Worm (Caenorhabditis elegans): ENCODE results near the gene phb-2.

The phb-2 gene

ce11 chrII:6248503-6248902 is 2.7 kb upstream of the phb-2 start (continued):
- TF ChIP-seq elt-4 (tag; optimal IDR thresholded peaks at IDR 0.05) (no peak), npax-4 (tag; optimal IDR thresholded peaks at IDR 0.05) (peak; percentile 61), unc-3 (GFP tag; conservative IDR thresholded peaks at IDR 0.05) (peak; percentile 73; the same call in 1 of the 2 replicates), unc-3 (tag; optimal IDR thresholded peaks at IDR 0.05) (peak; percentile 50), ceh-24 (tag; optimal IDR thresholded peaks at IDR 0.05) (peak; percentile 64), madf-2 (tag; optimal IDR thresholded peaks at IDR 0.05) (peak; percentile 70), tbx-2 (tag; optimal IDR thresholded peaks at IDR 0.05) (peak; percentile 81), pag-3 (tag; optimal IDR thresholded peaks at IDR 0.05; ENCODE audit: borderline replicate concordance) (no peak), lim-6 (tag; optimal IDR thresholded peaks at IDR 0.05) (peak; percentile 28), odd-2 (tag; optimal IDR thresholded peaks at IDR 0.05) (no peak), lin-11 (tag; optimal IDR thresholded peaks at IDR 0.05) (peak; percentile 73), K09A11.1 (tag; optimal IDR thresholded peaks at IDR 0.05; ENCODE audit: insufficient read depth) (peak; percentile 25), F13H6.1 (tag; optimal IDR thresholded peaks at IDR 0.05) (peak; percentile 40), ceh-30 (tag; optimal IDR thresholded peaks at IDR 0.05) (no peak), tbx-7 (tag; optimal IDR thresholded peaks at IDR 0.05) (no peak), dmd-4 (tag; optimal IDR thresholded peaks at IDR 0.05; ENCODE audit: borderline replicate concordance) (peak; percentile 59), gmeb-2 (tag; optimal IDR thresholded peaks at IDR 0.05) (peak; percentile 45), ttx-3 (tag; optimal IDR thresholded peaks at IDR 0.05) (peak; percentile 42), pros-1 (tag; optimal IDR thresholded peaks at IDR 0.05) (no peak), che-1 (tag; optimal IDR thresholded peaks at IDR 0.05) (peak; percentile 85), hlh-30 (tag; optimal IDR thresholded peaks at IDR 0.05; ENCODE audit: insufficient read depth) (peak; percentile 74), zip-5 (tag; optimal IDR thresholded peaks at IDR 0.05) (peak; percentile 26), ceh-22 (tag; optimal IDR thresholded peaks at IDR 0.05) (no peak), T23F11.4 (GFP tag; optimal IDR thresholded peaks at IDR 0.05) (peak; percentile 78), ztf-16 (tag; optimal IDR thresholded peaks at IDR 0.05) (peak; percentile 81), ceh-18 (tag; optimal IDR thresholded peaks at IDR 0.05) (peak; percentile 70), ahr-1 (tag; optimal IDR thresholded peaks at IDR 0.05) (peak; percentile 68), pqm-1 (tag; optimal IDR thresholded peaks at IDR 0.05) (peak; percentile 20), unc-55 (GFP tag; optimal IDR thresholded peaks at IDR 0.05) (no peak), pat-9 (tag; optimal IDR thresholded peaks at IDR 0.05) (peak; percentile 72), unc-42 (tag; optimal IDR thresholded peaks at IDR 0.05) (peak; percentile 8), unc-86 (tag; optimal IDR thresholded peaks at IDR 0.05) (peak; percentile 48), ceh-48 (tag; optimal IDR thresholded peaks at IDR 0.05) (peak; percentile 61), ceh-45 (GFP tag; IDR thresholded peaks at IDR 0.05) (peak; percentile 60), ceh-14 (tag; optimal IDR thresholded peaks at IDR 0.05) (peak; percentile 24), ets-4 (tag; optimal IDR thresholded peaks at IDR 0.05) (peak; percentile 47), K02D7.2 (tag; optimal IDR thresholded peaks at IDR 0.05) (peak; percentile 70), rnt-1 (tag; optimal IDR thresholded peaks at IDR 0.05) (peak; percentile 42), elt-2 (tag; optimal IDR thresholded peaks at IDR 0.05) (peak; percentile 76), sdc-2 (tag; optimal IDR thresholded peaks at IDR 0.05) (peak; percentile 61), dve-1 (tag; optimal IDR thresholded peaks at IDR 0.05) (peak; percentile 76), hlh-15 (tag; optimal IDR thresholded peaks at IDR 0.05) (peak; percentile 48)

DNA sequence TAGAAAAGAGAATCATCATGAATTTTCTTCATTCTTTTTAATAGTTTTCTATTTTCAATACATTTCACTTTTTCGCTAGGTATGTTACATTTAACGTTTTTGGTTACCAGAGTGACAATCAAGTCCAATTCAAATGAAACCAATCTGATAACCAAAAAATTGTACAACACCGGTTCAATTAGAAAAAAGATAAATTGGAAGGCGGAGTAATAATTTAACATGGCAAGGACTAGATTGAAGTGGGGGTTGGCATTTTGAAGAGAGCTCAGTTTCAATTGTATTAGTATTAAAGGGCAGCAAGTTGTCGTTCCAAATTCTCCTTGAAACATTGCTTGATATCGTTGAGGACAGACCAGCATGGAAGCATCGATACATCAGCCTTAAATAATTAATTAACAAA is 1.5 kb downstream of the phb-2 start:
- no peak for TF ChIP-seq pag-3 (tag; optimal IDR thresholded peaks at IDR 0.05; ENCODE audit: borderline replicate concordance)
- TF ChIP-seq hlh-6 (tag; optimal IDR thresholded peaks at IDR 0.05), result no peak
- no peak for TF ChIP-seq ttx-3 (tag; optimal IDR thresholded peaks at IDR 0.05)
- TF ChIP-seq sdc-2 (tag; optimal IDR thresholded peaks at IDR 0.05), result no peak
- no peak for TF ChIP-seq C38D4.7 (GFP tag; optimal IDR thresholded peaks at IDR 0.05)
- no peak for TF ChIP-seq ceh-24 (tag; optimal IDR thresholded peaks at IDR 0.05)
- no peak for TF ChIP-seq ceh-34 (tag; optimal IDR thresholded peaks at IDR 0.05)
- TF ChIP-seq dmd-4 (tag; optimal IDR thresholded peaks at IDR 0.05; ENCODE audit: borderline replicate concordance), result no peak
- no peak for TF ChIP-seq elt-2 (tag; optimal IDR thresholded peaks at IDR 0.05)
- TF ChIP-seq ahr-1 (tag; optimal IDR thresholded peaks at IDR 0.05), result no peak
- TF ChIP-seq K09A11.1 (tag; optimal IDR thresholded peaks at IDR 0.05; ENCODE audit: insufficient read depth), result no peak
- no peak for TF ChIP-seq C08G9.2 (tag; optimal IDR thresholded peaks at IDR 0.05)
- no peak for TF ChIP-seq ceh-31 (tag; optimal IDR thresholded peaks at IDR 0.05)
- no peak for TF ChIP-seq nfya-1 (tag; optimal IDR thresholded peaks at IDR 0.05)
- TF ChIP-seq pha-4 (tag; optimal IDR thresholded peaks at IDR 0.05), result no peak
